Fruit fly (Drosophila melanogaster) whole organism, embryonic: Measurements from ENCODE around the gene RpL6.

Source experiments
- Atf-2 ChIP-seq: fragments of 200-800 bp; sonication (Bioruptor generic); optimal IDR thresholded peaks from 2 replicates; lab custom pipeline; 2016; ENCODE audit warnings: missing biosample characterization, missing genetic modification characterization
- CG10321 ChIP-seq: fragments of 200-800 bp; sonication (Bioruptor generic); IDR thresholded peaks from 2 replicates; pipeline ENCODE4 v1.3.6; 2022; ENCODE audit warnings: missing biosample characterization, missing genetic modification characterization
- CG10366 ChIP-seq: fragments of 200-800 bp; sonication (Bioruptor generic); IDR thresholded peaks from 2 replicates; pipeline ENCODE4 v1.3.6; 2022; ENCODE audit warnings: missing biosample characterization, missing genetic modification characterization
- CG11695 ChIP-seq: fragments of 200-800 bp; sonication (Bioruptor generic); IDR thresholded peaks from 3 replicates; pipeline ENCODE4 v1.3.6; 2022; ENCODE audit warnings: missing biosample characterization, missing genetic modification characterization
- CG12219 ChIP-seq: fragments of 200-800 bp; sonication (Bioruptor generic); optimal IDR thresholded peaks from 3 replicates; lab custom pipeline; 2018; ENCODE audit warnings: missing biosample characterization, mild to moderate bottlenecking, missing genetic modification characterization
- CG12236 ChIP-seq: fragments of 200-800 bp; sonication (Bioruptor generic); optimal IDR thresholded peaks from 2 replicates; lab custom pipeline; 2016; ENCODE audit warnings: missing biosample characterization, missing genetic modification characterization
- CG16815 ChIP-seq: fragments of 200-800 bp; sonication (Bioruptor generic); optimal IDR thresholded peaks from 3 replicates; lab custom pipeline; 2017; ENCODE audit warnings: missing biosample characterization, mild to moderate bottlenecking, missing genetic modification characterization
- CG17328 ChIP-seq: fragments of 200-800 bp; sonication (Bioruptor generic); IDR thresholded peaks from 2 replicates; pipeline ENCODE4 v1.3.6; 2022; ENCODE audit warnings: missing biosample characterization, missing genetic modification characterization
- CG1792 ChIP-seq: fragments of 200-800 bp; sonication (Bioruptor generic); optimal IDR thresholded peaks from 2 replicates; lab custom pipeline; 2016; ENCODE audit warnings: missing biosample characterization, missing genetic modification characterization
- CG18011 ChIP-seq: fragments of 200-800 bp; sonication (Bioruptor generic); optimal IDR thresholded peaks from 2 replicates; lab custom pipeline; 2017; ENCODE audit warnings: missing biosample characterization, missing genetic modification characterization, mild to moderate bottlenecking, moderate library complexity, missing genotype
- CG3407 ChIP-seq: fragments of 200-800 bp; sonication (Bioruptor generic); optimal IDR thresholded peaks from 2 replicates; lab custom pipeline; 2018; ENCODE audit warnings: missing biosample characterization, mild to moderate bottlenecking, missing genetic modification characterization
- CG6175 ChIP-seq: fragments of 200-800 bp; sonication (Bioruptor generic); IDR thresholded peaks from 3 replicates; pipeline ENCODE4 v1.3.6; 2022; ENCODE audit warnings: missing biosample characterization, missing genetic modification characterization
- CG6813 ChIP-seq: fragments of 200-800 bp; sonication (Bioruptor generic); optimal IDR thresholded peaks from 2 replicates; lab custom pipeline; 2017; ENCODE audit warnings: missing biosample characterization, missing genetic modification characterization, mild to moderate bottlenecking, moderate library complexity, missing genetic modification reagents
- CG7987 ChIP-seq: fragments of 200-800 bp; sonication (Bioruptor generic); optimal IDR thresholded peaks from 2 replicates; lab custom pipeline; 2018; ENCODE audit warnings: missing biosample characterization, mild to moderate bottlenecking, missing genetic modification characterization, moderate library complexity
- CG9817 ChIP-seq: fragments of 200-800 bp; sonication (Bioruptor generic); optimal IDR thresholded peaks from 2 replicates; lab custom pipeline; 2018; ENCODE audit warnings: missing biosample characterization, mild to moderate bottlenecking, missing genetic modification characterization, moderate library complexity
- CHES-1-like ChIP-seq: fragments of 200-800 bp; sonication (Bioruptor generic); optimal IDR thresholded peaks from 2 replicates; lab custom pipeline; 2016; ENCODE audit warnings: missing biosample characterization, missing genetic modification characterization
- CkIIα-i1 ChIP-seq: fragments of 200-800 bp; sonication (Bioruptor generic); IDR thresholded peaks from 2 replicates; pipeline ENCODE4 v1.3.6; 2022; ENCODE audit warnings: missing biosample characterization, missing genetic modification characterization
- D ChIP-seq, 2 experiments: fragments of 200-800 bp in 1 of 2; fragments of >200 bp in 1 of 2; sonication (Bioruptor generic) in 1 of 2; optimal IDR thresholded peaks; 2 replicates in 1 of 2; 3 replicates in 1 of 2; lab custom pipeline; 2017; ENCODE audit warnings: mild to moderate bottlenecking in 1 of 2, missing biosample characterization in 1 of 2, missing genetic modification characterization in 1 of 2, missing genetic modification reagents in 1 of 2
- ERR ChIP-seq: fragments of 200-800 bp; sonication (Bioruptor generic); optimal IDR thresholded peaks from 2 replicates; lab custom pipeline; 2016; ENCODE audit warnings: missing biosample characterization, missing genetic modification characterization
- HLH4C ChIP-seq: fragments of 200-800 bp; sonication (Bioruptor generic); IDR thresholded peaks from 3 replicates; pipeline ENCODE4 v1.3.6; 2022; ENCODE audit warnings: missing biosample characterization, missing genetic modification characterization; ENCODE audit not compliant: partially characterized antibody
- HLH54F ChIP-seq: fragments of 200-800 bp; sonication (Bioruptor generic); optimal IDR thresholded peaks from 3 replicates; lab custom pipeline; 2016; ENCODE audit warnings: missing biosample characterization, missing genetic modification characterization
- Lhr ChIP-seq: fragments of 200-800 bp; sonication (Bioruptor generic); optimal IDR thresholded peaks from 3 replicates; lab custom pipeline; 2017; ENCODE audit warnings: mild to moderate bottlenecking, missing biosample characterization, missing genetic modification reagents, missing genetic modification characterization
- Lpt ChIP-seq: fragments of >200 bp; optimal IDR thresholded peaks from 2 replicates; lab custom pipeline; 2018; ENCODE audit warnings: missing biosample characterization, missing genetic modification characterization
- MESR4 ChIP-seq: fragments of 200-800 bp; sonication (Bioruptor generic); optimal IDR thresholded peaks from 2 replicates; lab custom pipeline; 2018; ENCODE audit warnings: missing biosample characterization, mild to moderate bottlenecking, missing genetic modification characterization, moderate library complexity
- MTF-1 ChIP-seq: fragments of 200-800 bp; sonication (Bioruptor generic); optimal IDR thresholded peaks from 2 replicates; lab custom pipeline; 2018; ENCODE audit warnings: missing biosample characterization, mild to moderate bottlenecking, missing genetic modification characterization, borderline replicate concordance
- Meics ChIP-seq: fragments of 200-800 bp; sonication (Bioruptor generic); optimal IDR thresholded peaks from 2 replicates; lab custom pipeline; 2017; ENCODE audit warnings: missing biosample characterization, mild to moderate bottlenecking, missing genetic modification characterization
- Rx ChIP-seq: fragments of 200-800 bp; sonication (Bioruptor generic); IDR thresholded peaks from 2 replicates; pipeline ENCODE4 v1.3.6; 2022; ENCODE audit warnings: missing biosample characterization, missing genetic modification characterization
- Spps ChIP-seq: fragments of 200-800 bp; sonication (Bioruptor generic); optimal IDR thresholded peaks from 2 replicates; lab custom pipeline; 2018; ENCODE audit warnings: missing biosample characterization, mild to moderate bottlenecking, missing genetic modification characterization
- Sry-δ ChIP-seq: fragments of 200-800 bp; sonication (Bioruptor generic); optimal IDR thresholded peaks from 2 replicates; lab custom pipeline; 2016; ENCODE audit warnings: missing biosample characterization, missing genetic modification characterization
- br ChIP-seq: fragments of >200 bp; optimal IDR thresholded peaks from 2 replicates; lab custom pipeline; 2017
- cad ChIP-seq: fragments of >200 bp; optimal IDR thresholded peaks from 2 replicates; lab custom pipeline; 2017; ENCODE audit warnings: missing biosample characterization, missing genetic modification characterization
- caup ChIP-seq: fragments of 200-800 bp; sonication (Bioruptor generic); optimal IDR thresholded peaks from 3 replicates; lab custom pipeline; 2017; ENCODE audit warnings: missing biosample characterization, mild to moderate bottlenecking, missing genetic modification characterization, moderate library complexity; ENCODE audit not compliant: severe bottlenecking
- crp ChIP-seq, 2 experiments: fragments of 200-800 bp; sonication (Bioruptor generic); optimal IDR thresholded peaks; 2 replicates in 1 of 2; 3 replicates in 1 of 2; lab custom pipeline; 2017; ENCODE audit warnings: missing biosample characterization in 2 of 2, missing genetic modification characterization in 2 of 2, mild to moderate bottlenecking in 1 of 2, moderate library complexity in 1 of 2
- cwo ChIP-seq: fragments of 200-800 bp; sonication (Bioruptor generic); optimal IDR thresholded peaks from 3 replicates; lab custom pipeline; 2017; ENCODE audit warnings: missing biosample characterization, missing genetic modification characterization, mild to moderate bottlenecking, moderate library complexity, missing genetic modification reagents
- da ChIP-seq: fragments of 200-800 bp; sonication (Bioruptor generic); optimal IDR thresholded peaks from 2 replicates; lab custom pipeline; 2016; ENCODE audit warnings: missing biosample characterization, missing genetic modification characterization
- dati ChIP-seq: fragments of 200-800 bp; sonication (Bioruptor generic); IDR thresholded peaks from 2 replicates; pipeline ENCODE4 v1.3.6; 2022; ENCODE audit warnings: missing biosample characterization, missing genetic modification characterization
- dmrt11E ChIP-seq: fragments of 200-800 bp; sonication (Bioruptor generic); optimal IDR thresholded peaks from 3 replicates; lab custom pipeline; 2018; ENCODE audit warnings: missing biosample characterization, mild to moderate bottlenecking, missing genetic modification characterization, moderate library complexity
- esg ChIP-seq: fragments of 200-800 bp; sonication (Bioruptor generic); conservative IDR thresholded peaks from 2 replicates; pipeline ENCODE4 v1.3.6; 2022; ENCODE audit warnings: missing biosample characterization, missing genetic modification characterization
- fd3F ChIP-seq: fragments of 200-800 bp; sonication (Bioruptor generic); optimal IDR thresholded peaks from 2 replicates; lab custom pipeline; 2018; ENCODE audit warnings: missing biosample characterization, mild to moderate bottlenecking, missing genetic modification characterization, moderate library complexity
- hkb ChIP-seq, 2 experiments: fragments of 200-800 bp in 1 of 2; fragments of >200 bp in 1 of 2; sonication (Bioruptor generic) in 1 of 2; IDR thresholded peaks in 1 of 2; optimal IDR thresholded peaks in 1 of 2; 2 replicates each; pipeline versions ENCODE4 v1.3.6 to Lab custom; 2017 to 2022; ENCODE audit warnings: missing biosample characterization in 1 of 2, missing genetic modification characterization in 1 of 2
- inv ChIP-seq: fragments of 200-800 bp; sonication (Bioruptor generic); IDR thresholded peaks from 2 replicates; pipeline ENCODE4 v1.3.6; 2022; ENCODE audit warnings: missing biosample characterization, missing genetic modification characterization; ENCODE audit not compliant: partially characterized antibody
- jigr1 ChIP-seq: fragments of 200-800 bp; sonication (Bioruptor generic); IDR thresholded peaks from 3 replicates; pipeline ENCODE4 v1.3.6; 2022; ENCODE audit warnings: missing biosample characterization, missing genetic modification characterization
- kay ChIP-seq: fragments of 200-800 bp; sonication (Bioruptor generic); optimal IDR thresholded peaks from 2 replicates; lab custom pipeline; 2016; ENCODE audit warnings: missing biosample characterization, missing genetic modification characterization
- knrl ChIP-seq: fragments of 200-800 bp; sonication (Bioruptor generic); IDR thresholded peaks from 3 replicates; pipeline ENCODE4 v1.3.6; 2022; ENCODE audit warnings: missing biosample characterization, missing genetic modification characterization; ENCODE audit not compliant: partially characterized antibody
- luna ChIP-seq: fragments of 200-800 bp; sonication (Bioruptor generic); optimal IDR thresholded peaks from 2 replicates; lab custom pipeline; 2016; ENCODE audit warnings: missing biosample characterization, missing genetic modification characterization
- mam ChIP-seq: fragments of 200-800 bp; sonication (Bioruptor generic); optimal IDR thresholded peaks from 3 replicates; lab custom pipeline; 2016; ENCODE audit warnings: missing biosample characterization, missing genetic modification characterization
- odd ChIP-seq: fragments of 200-800 bp; sonication (Bioruptor generic); optimal IDR thresholded peaks from 2 replicates; lab custom pipeline; 2017; ENCODE audit warnings: missing biosample characterization, mild to moderate bottlenecking, missing genetic modification characterization
- pum ChIP-seq: fragments of 200-800 bp; sonication (Bioruptor generic); optimal IDR thresholded peaks from 2 replicates; lab custom pipeline; 2016; ENCODE audit warnings: missing biosample characterization, missing genetic modification characterization
- repo ChIP-seq: fragments of 200-800 bp; sonication (Bioruptor generic); optimal IDR thresholded peaks from 2 replicates; lab custom pipeline; 2016; ENCODE audit warnings: missing biosample characterization, missing genetic modification characterization
- zfh1 ChIP-seq: fragments of 200-800 bp; sonication (Bioruptor generic); IDR thresholded peaks from 3 replicates; pipeline ENCODE4 v1.3.6; 2022; ENCODE audit warnings: missing biosample characterization, missing genetic modification characterization

Gene RpL6

DNA sequence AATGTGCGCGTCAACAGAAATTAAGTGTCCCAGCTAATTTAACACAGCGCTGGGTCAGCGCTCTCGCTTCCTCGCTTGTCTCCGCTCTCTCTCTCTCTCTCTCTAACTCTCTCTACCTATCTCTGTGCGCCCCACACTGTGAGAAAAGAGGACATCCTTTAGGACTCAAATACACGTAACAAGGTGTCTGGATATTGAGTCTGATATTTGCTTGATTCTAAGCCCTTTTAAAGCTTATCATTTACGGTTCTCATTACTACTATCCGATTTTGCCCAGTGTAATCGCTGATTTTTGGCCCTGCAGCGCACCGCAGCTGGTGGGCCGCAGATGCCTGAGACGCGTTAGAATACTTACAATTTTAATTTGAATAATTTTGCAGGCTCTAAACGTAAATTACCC is 40.5 kb upstream of the RpL6 start (continued):
- peak; percentile 5 for TF ChIP-seq CG6813 (GFP tag; lab: Kevin White, UChicago)
- peak; percentile 23; the same call in 1 of the 2 replicates for TF ChIP-seq CG10366 (GFP tag; lab: Robert Waterston, UW)
- TF ChIP-seq CkIIα-i1, result no peak
- no peak for TF ChIP-seq hkb (optimal IDR thresholded peaks at IDR 0.05; lab: Kevin White, UChicago)
- peak; percentile 45 for TF ChIP-seq hkb (GFP tag; IDR thresholded peaks at IDR 0.05; lab: Robert Waterston, UW)
- TF ChIP-seq MTF-1, result no peak
- no peak for TF ChIP-seq luna (GFP tag; lab: Kevin White, UChicago)
- peak; percentile 23 for TF ChIP-seq pum
- TF ChIP-seq da (GFP tag; lab: Kevin White, UChicago), result no peak
- TF ChIP-seq CG17328 (GFP tag; lab: Robert Waterston, UW), result peak; percentile 37; the same call in 1 of the 2 replicates
- TF ChIP-seq D (optimal IDR thresholded peaks at IDR 0.05; lab: Kevin White, UChicago), result no peak
- no peak for TF ChIP-seq D (GFP tag; optimal IDR thresholded peaks at IDR 0.05; lab: Kevin White, UChicago)
- no peak for TF ChIP-seq CG11695
- no peak for TF ChIP-seq HLH4C (GFP tag; lab: Robert Waterston, UW)
- TF ChIP-seq CG1792 (GFP tag; lab: Kevin White, UChicago), result peak; percentile 29
- no peak for TF ChIP-seq br (lab: Kevin White, UChicago)
- TF ChIP-seq Sry-δ (GFP tag; lab: Kevin White, UChicago), result no peak
- TF ChIP-seq Lhr (GFP tag; lab: Kevin White, UChicago), result no peak
- TF ChIP-seq cwo, result peak; percentile 35
- no peak for TF ChIP-seq CG10321 (GFP tag; lab: Robert Waterston, UW)
- no peak for TF ChIP-seq CG18011 (GFP tag; lab: Kevin White, UChicago)
- TF ChIP-seq CG3407 (GFP tag; lab: Kevin White, UChicago), result no peak
- no peak for TF ChIP-seq Lpt
- TF ChIP-seq Meics (GFP tag; lab: Kevin White, UChicago), result peak; percentile 50
- no peak for TF ChIP-seq odd
- TF ChIP-seq repo, result no peak
- no peak for TF ChIP-seq jigr1
- TF ChIP-seq fd3F (GFP tag; lab: Kevin White, UChicago), result peak; percentile 12
- peak; percentile 14 for TF ChIP-seq CG16815
- peak; percentile 37; the same call in 1 of the 2 replicates for TF ChIP-seq esg (GFP tag; lab: Robert Waterston, UW)
- no peak for TF ChIP-seq CG12236 (GFP tag; lab: Kevin White, UChicago)
- no peak for TF ChIP-seq Rx (GFP tag; lab: Robert Waterston, UW)
- no peak for TF ChIP-seq inv (GFP tag; lab: Robert Waterston, UW)
- TF ChIP-seq CHES-1-like, result no peak
- no peak for TF ChIP-seq knrl (GFP tag; lab: Robert Waterston, UW)
- TF ChIP-seq CG9817 (tag; lab: Kevin White, UChicago), result peak; percentile 43
- TF ChIP-seq crp (GFP tag; optimal IDR thresholded peaks at IDR 0.05; lab: Kevin White, UChicago), result no peak
- no peak for TF ChIP-seq Atf-2
- no peak for TF ChIP-seq CG7987
- TF ChIP-seq dati (GFP tag; lab: Robert Waterston, UW), result no peak
- TF ChIP-seq caup (GFP tag; lab: Kevin White, UChicago), result peak; percentile 37
- TF ChIP-seq cad (GFP tag; lab: Kevin White, UChicago), result no peak
- TF ChIP-seq CG6175 (GFP tag; lab: Robert Waterston, UW), result no peak
- TF ChIP-seq Spps (tag; lab: Kevin White, UChicago), result no peak
- TF ChIP-seq kay, result no peak
- no peak for TF ChIP-seq zfh1
- no peak for TF ChIP-seq ERR (GFP tag; lab: Kevin White, UChicago)
- TF ChIP-seq CG12219, result peak; percentile 17
- TF ChIP-seq MESR4 (GFP tag; lab: Kevin White, UChicago), result no peak
- peak; percentile 4 for TF ChIP-seq dmrt11E (tag; lab: Kevin White, UChicago)
- TF ChIP-seq HLH54F, result peak; percentile 35
- TF ChIP-seq mam, result peak; percentile 40
